Worm (Caenorhabditis elegans) whole organism, L3 larva: Measurements from ENCODE around the gene Y62H9A.10.

Source experiments
- R02D3.7 ChIP-seq: fragments of 150-350 bp; optimal IDR thresholded peaks from 2 replicates; lab custom pipeline; 2014; ENCODE audit warnings: missing biosample characterization, missing genetic modification characterization
- ceh-28 ChIP-seq: fragments of 150-350 bp; optimal IDR thresholded peaks from 2 replicates; lab custom pipeline; 2014; ENCODE audit warnings: missing biosample characterization, missing genetic modification reagents, missing genetic modification characterization
- ceh-9 ChIP-seq: sonication (generic microtip); optimal IDR thresholded peaks from 2 replicates; lab custom pipeline; 2018; ENCODE audit warnings: missing biosample characterization, missing genetic modification characterization
- egl-27 ChIP-seq: sonication (generic microtip); optimal IDR thresholded peaks from 4 replicates; lab custom pipeline; 2017; ENCODE audit warnings: missing biosample characterization, missing genetic modification reagents, missing genetic modification characterization
- egl-5 ChIP-seq: fragments of 150-350 bp; optimal IDR thresholded peaks from 2 replicates; lab custom pipeline; 2017; ENCODE audit warnings: missing biosample characterization, missing genetic modification reagents, missing genetic modification characterization, inconsistent platforms
- elt-2 ChIP-seq: sonication (generic microtip); optimal IDR thresholded peaks from 2 replicates; lab custom pipeline; 2016; ENCODE audit warnings: missing genetic modification reagents, mild to moderate bottlenecking, missing genetic modification characterization, missing compliant biosample characterization
- elt-3 ChIP-seq, 3 experiments: fragments of 150-350 bp in 1 of 3; sonication (generic microtip) in 2 of 3; optimal IDR thresholded peaks; 2 replicates in 2 of 3; 4 replicates in 1 of 3; lab custom pipeline; 2014 to 2017; ENCODE audit warnings: missing biosample characterization in 3 of 3, missing genetic modification characterization in 3 of 3
- eor-1 ChIP-seq, 2 experiments: fragments of 150-350 bp; optimal IDR thresholded peaks; 2 replicates each; lab custom pipeline; 2014 to 2018; ENCODE audit warnings: missing biosample characterization in 2 of 2, missing genetic modification characterization in 2 of 2
- fkh-2 ChIP-seq: fragments of 150-350 bp; optimal IDR thresholded peaks from 2 replicates; lab custom pipeline; 2014; ENCODE audit warnings: missing biosample characterization, missing genetic modification reagents, missing genetic modification characterization
- fos-1 ChIP-seq: fragments of 150-350 bp; optimal IDR thresholded peaks from 2 replicates; lab custom pipeline; 2014; ENCODE audit warnings: missing biosample characterization, missing genetic modification characterization
- jun-1 ChIP-seq: fragments of 150-350 bp; optimal IDR thresholded peaks from 2 replicates; lab custom pipeline; 2014; ENCODE audit warnings: missing biosample characterization, missing genetic modification reagents, missing genetic modification characterization
- lsy-12 ChIP-seq: sonication (generic microtip); optimal IDR thresholded peaks from 2 replicates; lab custom pipeline; 2016; ENCODE audit warnings: mild to moderate bottlenecking, missing genetic modification characterization, missing compliant biosample characterization
- mml-1 ChIP-seq: fragments of 150-350 bp; sonication (generic microtip); optimal IDR thresholded peaks from 3 replicates; lab custom pipeline; 2014; ENCODE audit warnings: missing biosample characterization, missing genetic modification characterization
- nhr-23 ChIP-seq: fragments of 150-350 bp; optimal IDR thresholded peaks from 2 replicates; lab custom pipeline; 2014; ENCODE audit warnings: missing biosample characterization, missing genetic modification reagents, missing genetic modification characterization
- nhr-237 ChIP-seq: fragments of 150-350 bp; optimal IDR thresholded peaks from 2 replicates; lab custom pipeline; 2014; ENCODE audit warnings: missing biosample characterization, missing genetic modification characterization
- nhr-25 ChIP-seq: sonication (generic microtip); optimal IDR thresholded peaks from 2 replicates; lab custom pipeline; 2017; ENCODE audit warnings: missing biosample characterization, missing genetic modification characterization
- nhr-67 ChIP-seq: fragments of 150-350 bp; optimal IDR thresholded peaks from 2 replicates; lab custom pipeline; 2014; ENCODE audit warnings: missing biosample characterization, missing genetic modification characterization
- nhr-77 ChIP-seq: fragments of 150-350 bp; optimal IDR thresholded peaks from 2 replicates; lab custom pipeline; 2014; ENCODE audit warnings: missing biosample characterization, missing genetic modification characterization
- pha-4 ChIP-seq: fragments of 150-350 bp; optimal IDR thresholded peaks from 2 replicates; lab custom pipeline; 2014; ENCODE audit warnings: missing biosample characterization, missing genetic modification reagents, missing genetic modification characterization
- pqm-1 ChIP-seq: fragments of 150-350 bp; optimal IDR thresholded peaks from 2 replicates; lab custom pipeline; 2017; ENCODE audit warnings: missing biosample characterization, missing genetic modification characterization, inconsistent platforms
- skn-1 ChIP-seq: fragments of 150-350 bp; optimal IDR thresholded peaks from 2 replicates; lab custom pipeline; 2014; ENCODE audit warnings: missing biosample characterization, missing genetic modification characterization
- tbx-2 ChIP-seq: sonication (generic microtip); optimal IDR thresholded peaks from 2 replicates; lab custom pipeline; 2016; ENCODE audit warnings: mild to moderate bottlenecking, missing genetic modification characterization, missing compliant biosample characterization
- unc-39 ChIP-seq: sonication (generic microtip); optimal IDR thresholded peaks from 4 replicates; lab custom pipeline; 2017; ENCODE audit warnings: missing biosample characterization, missing genetic modification characterization
- zag-1 ChIP-seq: fragments of 150-350 bp; optimal IDR thresholded peaks from 2 replicates; lab custom pipeline; 2014; ENCODE audit warnings: missing biosample characterization, missing genetic modification characterization
- ztf-11 ChIP-seq: fragments of 150-350 bp; optimal IDR thresholded peaks from 2 replicates; lab custom pipeline; 2014; ENCODE audit warnings: missing biosample characterization, missing genetic modification characterization

Gene Y62H9A.10

DNA sequence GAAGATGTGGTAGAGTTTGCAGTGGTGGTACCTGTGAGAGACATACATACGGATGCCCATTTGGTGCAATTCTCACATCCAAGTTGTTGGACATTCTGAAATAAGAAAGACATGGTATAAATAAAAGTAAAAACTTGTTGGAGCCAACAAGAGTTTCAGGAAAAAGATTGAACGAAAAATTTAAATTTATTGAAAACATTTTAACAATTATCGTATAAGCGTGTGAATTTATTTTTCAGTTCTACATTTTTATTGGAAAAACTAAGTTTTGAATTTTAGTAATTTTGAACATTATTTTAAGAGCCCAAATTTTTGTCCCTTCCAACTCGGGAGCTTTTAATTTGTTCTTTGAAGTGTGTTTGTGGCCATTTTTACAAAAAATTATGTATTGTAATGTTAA lies 47.7 kb downstream of the Y62H9A.10 start, which contains the start of gene F54F7.8:
Gene F54F7.8, minus strand, starts transcription at position 101 of the 400 bp plus-strand sequence.
- TF ChIP-seq egl-5 (tag; lab: Kevin White, UChicago) (no peak), zag-1 (no peak), fkh-2 (no peak), elt-3 (tag; optimal IDR thresholded peaks at IDR 0.05; lab: Kevin White, UChicago) (no peak), skn-1 (no peak), pqm-1 (no peak), elt-2 (tag; lab: Kevin White, UChicago) (no peak), egl-27 (tag; lab: Kevin White, UChicago) (no peak), tbx-2 (no peak), fos-1 (tag; lab: Kevin White, UChicago) (no peak), unc-39 (tag; lab: Kevin White, UChicago) (no peak), nhr-25 (tag; lab: Kevin White, UChicago) (no peak), nhr-237 (tag; lab: Kevin White, UChicago) (no peak), nhr-67 (no peak)

DNA sequence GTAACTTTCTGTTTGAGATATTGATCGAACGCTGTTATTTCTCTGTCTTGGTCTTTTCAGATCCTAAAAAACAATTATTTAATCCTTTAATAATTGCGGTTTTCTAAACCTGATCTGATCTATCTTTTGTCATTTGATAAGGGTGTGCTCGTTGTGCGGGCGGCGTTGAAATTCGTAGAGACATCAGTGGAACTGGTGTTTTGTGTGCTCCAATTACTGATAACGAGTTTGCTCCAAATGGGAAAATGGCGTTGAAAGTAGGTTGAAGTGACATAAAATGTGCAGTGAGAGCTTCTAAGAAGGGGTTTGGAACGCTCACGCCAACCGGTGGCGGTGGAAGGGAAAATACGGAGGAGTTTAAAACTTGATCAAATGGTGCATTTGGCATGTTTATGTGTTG lies 48.1 kb downstream of the Y62H9A.10 start:
- TF ChIP-seq lsy-12 = no peak
- no peak for TF ChIP-seq R02D3.7 (tag; lab: Kevin White, UChicago)
- TF ChIP-seq ceh-28 (tag; lab: Kevin White, UChicago) = no peak
- peak; percentile 67 for TF ChIP-seq elt-2 (tag; lab: Kevin White, UChicago)
- TF ChIP-seq fos-1 (tag; lab: Kevin White, UChicago) = no peak
- TF ChIP-seq ztf-11 = no peak
- peak; percentile 56 for TF ChIP-seq pqm-1

DNA sequence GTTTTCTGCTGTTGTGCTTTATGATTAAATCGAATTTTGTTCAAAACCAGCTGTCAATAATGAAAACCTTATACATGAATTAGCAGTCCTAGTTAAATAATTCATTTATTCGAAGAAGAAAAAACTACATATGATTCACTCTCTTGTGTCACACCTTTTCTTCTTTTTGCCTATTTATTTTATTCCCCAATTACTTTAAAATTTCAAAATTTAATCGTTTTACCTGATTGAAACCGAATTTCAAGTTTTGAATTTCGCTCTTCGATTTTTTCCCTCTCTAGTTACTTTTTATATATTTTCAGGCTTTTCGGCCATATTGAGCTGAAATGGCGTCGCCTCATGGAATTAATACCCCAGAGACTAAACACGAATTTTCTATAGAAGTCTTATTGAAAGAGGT lies 50.1 kb downstream of the Y62H9A.10 start, which contains the start of gene xtr-1:
Gene xtr-1, plus strand, starts transcription at position 301 of the 400 bp plus-strand sequence.
- TF ChIP-seq eor-1 (tag; optimal IDR thresholded peaks at IDR 0.05; lab: Kevin White, UChicago) (no peak), jun-1 (tag; lab: Kevin White, UChicago) (no peak), tbx-2 (no peak), skn-1 (no peak), lsy-12 (no peak), mml-1 (tag; lab: Kevin White, UChicago) (no peak), pha-4 (tag; lab: Kevin White, UChicago) (no peak), ceh-9 (tag; lab: Kevin White, UChicago) (no peak), nhr-23 (tag; lab: Kevin White, UChicago) (no peak), nhr-77 (no peak), elt-2 (tag; lab: Kevin White, UChicago) (no peak), egl-5 (tag; lab: Kevin White, UChicago) (no peak), nhr-67 (no peak), fkh-2 (no peak), nhr-237 (tag; lab: Kevin White, UChicago) (no peak), egl-27 (tag; lab: Kevin White, UChicago) (no peak)
